Fruit fly (Drosophila melanogaster): Measurements from ENCODE around the gene CG31068.

Gene CG31068

DNA sequence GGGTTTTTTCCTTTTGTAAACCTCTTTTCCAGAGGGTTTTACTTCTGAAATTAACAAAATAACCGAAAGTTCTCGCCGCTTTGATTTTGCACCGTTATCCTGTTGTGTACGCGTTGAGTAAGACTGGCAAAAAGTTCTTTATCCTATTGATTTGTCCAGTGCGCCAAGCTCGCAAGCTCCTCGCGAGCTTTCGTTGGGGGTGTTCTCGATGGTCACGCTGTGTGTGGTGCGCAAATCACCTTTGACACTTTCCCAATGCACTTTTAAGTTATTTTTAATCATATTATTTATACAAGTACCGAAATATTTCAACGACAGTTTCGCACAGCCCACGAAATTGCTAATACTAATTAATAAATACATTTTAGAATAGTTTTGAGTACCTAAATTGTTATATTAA, 4.5 kb downstream of the CG31068 start:
- TF ChIP-seq CG13204 (GFP tag; optimal IDR thresholded peaks at IDR 0.05) (no peak), D1 (tag; optimal IDR thresholded peaks at IDR 0.05) (no peak)

DNA sequence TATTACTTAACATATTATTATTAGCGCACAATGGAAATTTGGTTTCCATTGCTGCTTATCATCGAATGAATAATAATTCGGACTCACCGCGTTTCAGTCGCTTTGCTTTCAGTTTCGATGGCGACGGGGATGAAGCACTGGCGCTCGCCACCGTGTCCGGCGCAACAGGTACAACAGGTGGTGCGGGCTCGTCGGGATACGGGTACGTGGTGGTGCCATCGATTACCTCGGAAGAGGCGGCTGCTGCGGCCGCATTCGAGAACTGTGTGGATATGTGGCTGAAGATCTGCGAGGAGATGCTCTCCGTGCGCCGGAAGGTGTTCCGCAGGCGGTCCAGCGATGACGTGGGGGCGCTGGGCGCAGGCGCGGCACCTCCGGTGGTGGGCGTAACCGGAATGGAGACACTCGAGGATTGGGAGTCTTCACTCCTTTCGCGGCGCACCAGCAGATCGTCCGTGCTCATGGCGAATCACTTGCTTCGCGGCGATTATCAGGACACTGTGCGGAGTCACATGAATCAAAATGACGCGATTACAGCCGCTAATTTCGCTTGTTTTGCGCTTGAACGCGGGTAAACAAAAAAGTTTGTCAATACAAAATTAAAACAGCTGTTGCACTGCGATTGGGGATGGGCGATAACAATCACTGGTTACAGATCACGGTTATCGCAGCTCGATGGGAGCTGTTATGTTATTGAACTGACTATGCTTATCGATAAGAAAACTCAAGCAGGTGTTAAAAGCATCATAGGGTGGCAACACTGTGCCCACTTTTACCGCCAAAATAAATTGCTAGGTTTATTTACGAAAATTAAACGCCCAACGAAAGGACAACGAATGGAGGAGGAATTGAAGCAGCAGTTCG, 5.2 kb downstream of the CG31068 start, which contains the start of the genes CG31064 and PolA2:
Gene CG31064, minus strand, starts transcription at position 648 of the 864 bp plus-strand sequence.
Gene PolA2, plus strand, starts transcription at position 726 of the 864 bp plus-strand sequence.
- TF ChIP-seq CG4496 (GFP tag; IDR thresholded peaks at IDR 0.05) (0 out of 3 replicates have a peak, but pooled peaks have one; percentile 15), CG12605 (GFP tag; IDR thresholded peaks at IDR 0.05) (0 out of 2 replicates have a peak, but pooled peaks have one; percentile 6), EcR (GFP tag; optimal IDR thresholded peaks at IDR 0.05) (no peak), CG15710 (tag; optimal IDR thresholded peaks at IDR 0.05) (no peak), Pif1B (GFP tag; optimal IDR thresholded peaks at IDR 0.05) (no peak), CG17806 (tag; optimal IDR thresholded peaks at IDR 0.05) (no peak)

DNA sequence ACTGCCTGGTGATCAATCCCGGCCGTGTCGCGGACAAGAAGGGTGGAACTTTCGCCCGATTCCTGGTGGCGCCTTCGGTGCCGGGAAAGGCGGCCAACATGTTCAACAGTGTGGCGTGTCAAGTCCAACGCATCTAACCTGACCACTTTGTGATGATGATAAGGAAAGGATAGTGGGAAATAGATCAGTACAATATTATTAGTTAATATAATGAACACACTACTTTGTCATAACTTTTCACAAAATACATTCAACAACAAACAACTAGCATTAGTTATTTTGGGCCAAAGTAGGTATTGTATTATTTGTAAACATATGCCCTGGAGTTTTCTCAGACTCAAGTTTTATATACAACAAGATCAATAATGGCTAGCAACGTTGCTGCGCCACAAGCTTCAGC, 7.5 kb downstream of the CG31068 start, which contains the start of gene CG17991:
Gene CG17991, plus strand, starts transcription at position 301 of the 400 bp plus-strand sequence.
- TF ChIP-seq CG34367 (tag; optimal IDR thresholded peaks at IDR 0.05) (no peak), gl (tag; optimal IDR thresholded peaks at IDR 0.05) (no peak), CG10348 (GFP tag; IDR thresholded peaks at IDR 0.05) (no peak), CG8159 (tag; optimal IDR thresholded peaks at IDR 0.05) (no peak), CG9948 (tag; optimal IDR thresholded peaks at IDR 0.05) (no peak), CG13204 (GFP tag; optimal IDR thresholded peaks at IDR 0.05) (no peak), Ets98B (GFP tag; IDR thresholded peaks at IDR 0.05) (no peak), CG12605 (GFP tag; IDR thresholded peaks at IDR 0.05) (no peak), rn (GFP tag; IDR thresholded peaks at IDR 0.05) (no peak), D1 (tag; optimal IDR thresholded peaks at IDR 0.05) (no peak), Snoo (tag; optimal IDR thresholded peaks at IDR 0.05) (no peak), Pif1B (GFP tag; optimal IDR thresholded peaks at IDR 0.05) (no peak), EcR (GFP tag; optimal IDR thresholded peaks at IDR 0.05) (no peak), Pif1A (GFP tag; optimal IDR thresholded peaks at IDR 0.05) (no peak), CG17806 (tag; optimal IDR thresholded peaks at IDR 0.05) (no peak), CG32121 (GFP tag; IDR thresholded peaks at IDR 0.05) (no peak), CG8301 (tag; optimal IDR thresholded peaks at IDR 0.05) (no peak), CG4496 (GFP tag; IDR thresholded peaks at IDR 0.05) (no peak), fd96Ca (GFP tag; IDR thresholded peaks at IDR 0.05) (no peak)

DNA sequence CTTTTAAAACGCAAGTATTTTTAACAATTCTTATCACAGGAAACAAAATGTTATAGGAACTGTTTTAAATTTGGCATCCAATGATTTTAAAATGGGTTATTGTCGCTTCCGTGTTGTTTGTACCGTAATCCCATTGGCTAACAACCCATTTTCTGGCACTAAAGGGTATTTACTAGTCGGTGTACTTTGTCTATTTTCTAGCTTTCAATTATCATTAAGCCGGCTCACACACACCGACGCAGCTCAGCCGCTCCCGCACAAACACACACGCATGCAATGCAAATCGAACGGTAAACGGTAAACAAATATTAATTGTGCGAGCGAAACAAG, 10.9 kb downstream of the CG31068 start:
- TF ChIP-seq CG9948 (tag; optimal IDR thresholded peaks at IDR 0.05) (no peak), CG8301 (tag; optimal IDR thresholded peaks at IDR 0.05) (no peak), Pif1A (GFP tag; optimal IDR thresholded peaks at IDR 0.05) (no peak), CG17806 (tag; optimal IDR thresholded peaks at IDR 0.05) (no peak), rn (GFP tag; IDR thresholded peaks at IDR 0.05) (no peak), CG34367 (tag; optimal IDR thresholded peaks at IDR 0.05) (no peak), CG13204 (GFP tag; optimal IDR thresholded peaks at IDR 0.05) (no peak), CG15710 (tag; optimal IDR thresholded peaks at IDR 0.05) (no peak), CG8159 (tag; optimal IDR thresholded peaks at IDR 0.05) (no peak), CG14655 (GFP tag; optimal IDR thresholded peaks at IDR 0.05) (no peak), Snoo (tag; optimal IDR thresholded peaks at IDR 0.05) (no peak), CG32121 (GFP tag; IDR thresholded peaks at IDR 0.05) (no peak), D1 (tag; optimal IDR thresholded peaks at IDR 0.05) (no peak)

DNA sequence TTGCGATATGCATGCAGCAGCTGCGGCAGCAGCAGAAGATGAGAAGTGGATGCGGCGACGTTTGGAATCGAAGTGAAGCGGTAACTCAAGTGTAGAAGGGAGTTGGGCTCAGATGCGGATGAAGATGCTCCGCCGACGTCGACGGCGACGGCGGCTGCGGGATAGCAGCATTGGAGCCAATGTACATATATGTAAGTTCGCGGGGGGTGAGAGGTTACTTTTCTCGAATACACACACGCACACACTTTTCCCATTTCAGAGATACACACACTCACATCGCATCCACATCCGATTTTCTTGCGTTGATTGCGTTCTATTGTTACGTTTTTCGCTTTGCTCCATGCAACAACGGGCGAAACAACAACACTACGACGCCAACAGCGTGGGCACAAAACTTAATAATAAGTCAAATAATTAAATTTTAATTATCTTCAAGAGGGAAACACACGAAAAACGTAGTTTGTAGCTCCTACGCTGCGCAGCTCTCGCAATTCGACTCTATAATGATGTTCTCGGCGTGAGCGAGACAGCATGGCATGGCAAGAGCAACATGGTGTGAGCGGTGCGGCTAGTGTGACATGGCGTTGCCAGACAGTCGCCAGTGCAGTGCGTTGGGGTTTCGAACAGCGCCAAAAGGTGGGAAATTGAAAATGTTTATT, 11.4 kb downstream of the CG31068 start, which contains the start of gene CG18766:
Gene CG18766, minus strand, starts transcription at position 508 of the 659 bp plus-strand sequence.
- peak; percentile 82 for TF ChIP-seq CG13204 (GFP tag; optimal IDR thresholded peaks at IDR 0.05)
- peak; percentile 41 for TF ChIP-seq Pif1B (GFP tag; optimal IDR thresholded peaks at IDR 0.05)
- TF ChIP-seq CG12605 (GFP tag; IDR thresholded peaks at IDR 0.05): no peak
- TF ChIP-seq D1 (tag; optimal IDR thresholded peaks at IDR 0.05): no peak
- TF ChIP-seq Ets98B (GFP tag; IDR thresholded peaks at IDR 0.05): peak; percentile 24; the same call in 1 of the 2 replicates
- TF ChIP-seq EcR (GFP tag; optimal IDR thresholded peaks at IDR 0.05): peak; percentile 54
- TF ChIP-seq CG9948 (tag; optimal IDR thresholded peaks at IDR 0.05): no peak
- no peak for TF ChIP-seq rn (GFP tag; IDR thresholded peaks at IDR 0.05)
- peak; percentile 26 for TF ChIP-seq Snoo (tag; optimal IDR thresholded peaks at IDR 0.05)
- TF ChIP-seq CG17806 (tag; optimal IDR thresholded peaks at IDR 0.05): no peak
- TF ChIP-seq gl (tag; optimal IDR thresholded peaks at IDR 0.05): peak; percentile 26
- TF ChIP-seq CG4496 (GFP tag; IDR thresholded peaks at IDR 0.05): no peak
- no peak for TF ChIP-seq CG34367 (tag; optimal IDR thresholded peaks at IDR 0.05)
- no peak for TF ChIP-seq CG15710 (tag; optimal IDR thresholded peaks at IDR 0.05)
- 0 out of 3 replicates have a peak, but pooled peaks have one; percentile 17 for TF ChIP-seq fd96Ca (GFP tag; IDR thresholded peaks at IDR 0.05)
- no peak for TF ChIP-seq Pif1A (GFP tag; optimal IDR thresholded peaks at IDR 0.05)
- TF ChIP-seq CG32121 (GFP tag; IDR thresholded peaks at IDR 0.05): no peak
- TF ChIP-seq CG14655 (GFP tag; optimal IDR thresholded peaks at IDR 0.05): no peak
- no peak for TF ChIP-seq CG10348 (GFP tag; IDR thresholded peaks at IDR 0.05)
- no peak for TF ChIP-seq CG8301 (tag; optimal IDR thresholded peaks at IDR 0.05)
- no peak for TF ChIP-seq CG8159 (tag; optimal IDR thresholded peaks at IDR 0.05)

DNA sequence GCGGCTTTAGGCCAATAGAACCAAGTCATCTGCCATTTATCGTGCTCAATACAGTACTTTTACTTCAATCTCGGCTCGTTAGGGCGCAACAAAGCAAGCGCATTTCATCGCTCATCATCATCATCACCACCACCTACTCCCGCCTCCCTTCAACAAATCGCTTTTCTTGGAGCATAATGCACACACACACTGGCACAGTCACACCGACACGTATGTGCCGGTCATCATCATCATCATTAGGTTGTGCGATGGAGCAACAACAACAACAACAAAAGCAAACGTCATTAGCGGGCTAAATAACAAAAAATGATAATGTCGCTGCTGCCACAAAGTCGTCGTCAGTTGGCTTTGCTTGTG, 11.9 kb downstream of the CG31068 start:
- TF ChIP-seq CG9948 (tag; optimal IDR thresholded peaks at IDR 0.05) (no peak), CG32121 (GFP tag; IDR thresholded peaks at IDR 0.05) (0 out of 2 replicates have a peak, but pooled peaks have one; percentile 25)

Data from whole organism, pupa.